Fruit fly (Drosophila melanogaster) whole organism, embryonic: Measurements from ENCODE around the gene CG14273.

Experiments used
- Asciz ChIP-seq: fragments of 200-800 bp; sonication (Bioruptor generic); optimal IDR thresholded peaks from 2 replicates; lab custom pipeline; 2017; ENCODE audit warnings: missing biosample characterization, mild to moderate bottlenecking, missing genetic modification characterization, missing genetic modification reagents
- Atf6 ChIP-seq: fragments of 200-800 bp; sonication (Bioruptor generic); IDR thresholded peaks from 2 replicates; pipeline ENCODE4 v1.3.6; 2022; ENCODE audit warnings: missing biosample characterization, missing genetic modification characterization
- CG10431 ChIP-seq: fragments of 200-800 bp; sonication (Bioruptor generic); optimal IDR thresholded peaks from 3 replicates; lab custom pipeline; 2018; ENCODE audit warnings: missing biosample characterization, mild to moderate bottlenecking, missing genetic modification characterization
- CG12155 ChIP-seq: fragments of 200-800 bp; sonication (Bioruptor generic); optimal IDR thresholded peaks from 3 replicates; lab custom pipeline; 2016; ENCODE audit warnings: missing biosample characterization, missing genetic modification characterization
- CG12659 ChIP-seq: fragments of 200-800 bp; sonication (Bioruptor generic); optimal IDR thresholded peaks from 3 replicates; lab custom pipeline; 2017; ENCODE audit warnings: mild to moderate bottlenecking, missing biosample characterization, missing genetic modification reagents, missing genetic modification characterization
- CG13624 ChIP-seq: fragments of 200-800 bp; sonication (Bioruptor generic); optimal IDR thresholded peaks from 2 replicates; lab custom pipeline; 2016; ENCODE audit warnings: missing biosample characterization, missing genetic modification characterization
- CG13775 ChIP-seq: fragments of 200-800 bp; sonication (Bioruptor generic); optimal IDR thresholded peaks from 3 replicates; lab custom pipeline; 2017; ENCODE audit warnings: missing biosample characterization, mild to moderate bottlenecking, missing genetic modification characterization
- CG13894 ChIP-seq: fragments of 200-800 bp; sonication (Bioruptor generic); optimal IDR thresholded peaks from 3 replicates; lab custom pipeline; 2018; ENCODE audit warnings: missing biosample characterization, mild to moderate bottlenecking, missing genetic modification characterization, moderate library complexity
- CG1647 ChIP-seq: fragments of 200-800 bp; sonication (Bioruptor generic); optimal IDR thresholded peaks from 3 replicates; lab custom pipeline; 2016; ENCODE audit warnings: missing biosample characterization, missing genetic modification characterization
- CG30403 ChIP-seq: fragments of 200-800 bp; sonication (Bioruptor generic); optimal IDR thresholded peaks from 3 replicates; lab custom pipeline; 2016; ENCODE audit warnings: missing biosample characterization, missing genetic modification characterization
- CG32767 ChIP-seq: fragments of 200-800 bp; sonication (Bioruptor generic); IDR thresholded peaks from 2 replicates; pipeline ENCODE4 v1.3.6; 2022; ENCODE audit warnings: missing biosample characterization, missing genetic modification characterization
- CG32772 ChIP-seq: fragments of 200-800 bp; sonication (Bioruptor generic); IDR thresholded peaks from 2 replicates; pipeline ENCODE4 v1.3.6; 2022; ENCODE audit warnings: missing biosample characterization, missing genetic modification characterization
- CG34224 ChIP-seq: fragments of 200-800 bp; sonication (Bioruptor generic); IDR thresholded peaks from 3 replicates; pipeline ENCODE4 v1.3.6; 2022; ENCODE audit warnings: missing biosample characterization, missing genetic modification characterization; ENCODE audit not compliant: partially characterized antibody
- CG6791 ChIP-seq: fragments of 200-800 bp; sonication (Bioruptor generic); IDR thresholded peaks from 3 replicates; pipeline ENCODE4 v1.3.6; 2022; ENCODE audit warnings: missing biosample characterization, missing genetic modification characterization; ENCODE audit not compliant: partially characterized antibody
- CG8478 ChIP-seq: fragments of >200 bp; optimal IDR thresholded peaks from 2 replicates; lab custom pipeline; 2018
- CG9797 ChIP-seq: fragments of 200-800 bp; sonication (Bioruptor generic); optimal IDR thresholded peaks from 3 replicates; lab custom pipeline; 2018; ENCODE audit warnings: missing biosample characterization, mild to moderate bottlenecking, missing genetic modification characterization
- CoRest ChIP-seq: fragments of 200-800 bp; sonication (Bioruptor generic); optimal IDR thresholded peaks from 3 replicates; lab custom pipeline; 2018; ENCODE audit warnings: missing biosample characterization, mild to moderate bottlenecking, missing genetic modification characterization, moderate library complexity
- Deaf1 ChIP-seq: fragments of 200-800 bp; optimal IDR thresholded peaks from 3 replicates; lab custom pipeline; 2019; ENCODE audit warnings: missing biosample characterization, mild to moderate bottlenecking, missing genetic modification characterization, moderate library complexity
- Elba2 ChIP-seq: fragments of 200-800 bp; sonication (Bioruptor generic); optimal IDR thresholded peaks from 3 replicates; lab custom pipeline; 2016; ENCODE audit warnings: missing biosample characterization, missing genetic modification characterization
- Ets65A ChIP-seq: fragments of 200-800 bp; sonication (Bioruptor generic); peaks from one replicate; lab custom pipeline; 2016; ENCODE audit warnings: missing biosample characterization, missing genetic modification characterization
- Hr51 ChIP-seq, 2 experiments: fragments of 200-800 bp; sonication (Bioruptor generic); optimal IDR thresholded peaks; 2 replicates in 1 of 2; 3 replicates in 1 of 2; lab custom pipeline; 2016 to 2018; ENCODE audit warnings: missing biosample characterization in 2 of 2, missing genetic modification characterization in 2 of 2, mild to moderate bottlenecking in 1 of 2, moderate library complexity in 1 of 2
- Med ChIP-seq: fragments of 200-800 bp; sonication (Bioruptor generic); peaks from one replicate; lab custom pipeline; 2016; ENCODE audit warnings: missing biosample characterization, missing genetic modification characterization, mild to moderate bottlenecking, inconsistent platforms, moderate library complexity
- Ravus ChIP-seq: fragments of 200-800 bp; sonication (Bioruptor generic); IDR thresholded peaks from 2 replicates; pipeline ENCODE4 v1.3.6; 2022; ENCODE audit warnings: missing biosample characterization, missing genetic modification characterization
- Rfx ChIP-seq: fragments of 200-800 bp; sonication (Bioruptor generic); IDR thresholded peaks from 2 replicates; pipeline ENCODE4 v1.3.6; 2022; ENCODE audit warnings: missing biosample characterization, missing genetic modification characterization
- TFAM ChIP-seq: fragments of 200-800 bp; sonication (Bioruptor generic); optimal IDR thresholded peaks from 2 replicates; lab custom pipeline; 2017; ENCODE audit warnings: missing biosample characterization, missing genetic modification characterization, inconsistent platforms
- bab2 ChIP-seq: fragments of 200-800 bp; sonication (Bioruptor generic); optimal IDR thresholded peaks from 2 replicates; lab custom pipeline; 2016; ENCODE audit warnings: missing biosample characterization, missing genetic modification characterization
- bbx ChIP-seq: fragments of 200-800 bp; sonication (Bioruptor generic); IDR thresholded peaks from 2 replicates; pipeline ENCODE4 v1.3.6; 2022; ENCODE audit warnings: missing biosample characterization, missing genetic modification characterization; ENCODE audit not compliant: partially characterized antibody
- bowl ChIP-seq: fragments of 200-800 bp; sonication (Bioruptor generic); IDR thresholded peaks from 2 replicates; pipeline ENCODE4 v1.3.6; 2022; ENCODE audit warnings: missing biosample characterization, missing genetic modification characterization
- cg ChIP-seq: fragments of 200-800 bp; sonication (Bioruptor generic); optimal IDR thresholded peaks from 3 replicates; lab custom pipeline; 2019; ENCODE audit warnings: missing biosample characterization, mild to moderate bottlenecking, missing genetic modification characterization, moderate library complexity
- crp ChIP-seq, 2 experiments: fragments of 200-800 bp; sonication (Bioruptor generic); optimal IDR thresholded peaks; 2 replicates in 1 of 2; 3 replicates in 1 of 2; lab custom pipeline; 2017; ENCODE audit warnings: missing biosample characterization in 2 of 2, missing genetic modification characterization in 2 of 2, mild to moderate bottlenecking in 1 of 2, moderate library complexity in 1 of 2
- fd96Cb ChIP-seq: fragments of 200-800 bp; sonication (Bioruptor generic); optimal IDR thresholded peaks from 2 replicates; lab custom pipeline; 2018; ENCODE audit warnings: missing biosample characterization, mild to moderate bottlenecking, missing genetic modification characterization, moderate library complexity
- gsb-n ChIP-seq: fragments of 200-800 bp; sonication (Bioruptor generic); optimal IDR thresholded peaks from 3 replicates; lab custom pipeline; 2018; ENCODE audit warnings: missing biosample characterization, mild to moderate bottlenecking, missing genetic modification characterization
- insv ChIP-seq, 2 experiments: fragments of 200-800 bp; sonication (Bioruptor generic); optimal IDR thresholded peaks; 3 replicates each; lab custom pipeline; 2016 to 2018; ENCODE audit warnings: missing biosample characterization in 2 of 2, missing genetic modification characterization in 2 of 2
- lbe ChIP-seq: fragments of 200-800 bp; sonication (Bioruptor generic); optimal IDR thresholded peaks from 2 replicates; lab custom pipeline; 2016; ENCODE audit warnings: missing biosample characterization, mild to moderate bottlenecking, missing genetic modification characterization
- oc ChIP-seq: fragments of 200-800 bp; sonication (Bioruptor generic); optimal IDR thresholded peaks from 2 replicates; lab custom pipeline; 2018; ENCODE audit warnings: missing biosample characterization, mild to moderate bottlenecking, missing genetic modification characterization, moderate library complexity
- peb ChIP-seq: fragments of 200-800 bp; sonication (Bioruptor generic); IDR thresholded peaks from 2 replicates; pipeline ENCODE4 v1.3.6; 2022; ENCODE audit warnings: missing biosample characterization, missing genetic modification characterization
- pros ChIP-seq: fragments of 200-800 bp; sonication (Bioruptor generic); optimal IDR thresholded peaks from 3 replicates; lab custom pipeline; 2019; ENCODE audit warnings: missing biosample characterization, mild to moderate bottlenecking, missing genetic modification characterization, moderate library complexity
- row ChIP-seq: fragments of 200-800 bp; sonication (Bioruptor generic); IDR thresholded peaks from 3 replicates; pipeline ENCODE4 v1.3.6; 2022; ENCODE audit warnings: missing biosample characterization, missing genetic modification characterization
- scrt ChIP-seq: fragments of 200-800 bp; sonication (Bioruptor generic); optimal IDR thresholded peaks from 2 replicates; lab custom pipeline; 2018; ENCODE audit warnings: missing biosample characterization, mild to moderate bottlenecking, missing genetic modification characterization, moderate library complexity
- seq ChIP-seq: fragments of 200-800 bp; sonication (Bioruptor generic); IDR thresholded peaks from 2 replicates; pipeline ENCODE4 v1.3.6; 2022; ENCODE audit warnings: missing biosample characterization, missing genetic modification characterization
- sisA ChIP-seq: fragments of 200-800 bp; sonication (Bioruptor generic); IDR thresholded peaks from 2 replicates; pipeline ENCODE4 v1.3.6; 2022; ENCODE audit warnings: missing biosample characterization, missing genetic modification characterization
- sqz ChIP-seq: fragments of 200-800 bp; sonication (Bioruptor generic); optimal IDR thresholded peaks from 3 replicates; lab custom pipeline; 2018; ENCODE audit warnings: missing biosample characterization, mild to moderate bottlenecking, missing genetic modification characterization
- stwl ChIP-seq: fragments of 200-800 bp; sonication (Bioruptor generic); optimal IDR thresholded peaks from 3 replicates; lab custom pipeline; 2018; ENCODE audit warnings: missing biosample characterization, mild to moderate bottlenecking, missing genetic modification characterization, moderate library complexity
- sug ChIP-seq: fragments of 200-800 bp; optimal IDR thresholded peaks from 2 replicates; lab custom pipeline; 2019; ENCODE audit warnings: missing biosample characterization, mild to moderate bottlenecking, missing genetic modification characterization, moderate library complexity
- tna ChIP-seq: fragments of 200-800 bp; sonication (Bioruptor generic); IDR thresholded peaks from 2 replicates; pipeline ENCODE4 v1.3.6; 2022; ENCODE audit warnings: missing biosample characterization, missing genetic modification characterization; ENCODE audit not compliant: partially characterized antibody
- twi ChIP-seq: fragments of 200-800 bp; optimal IDR thresholded peaks from 2 replicates; lab custom pipeline; 2019; ENCODE audit warnings: missing biosample characterization, mild to moderate bottlenecking, missing genetic modification characterization, moderate library complexity

Gene CG14273

DNA sequence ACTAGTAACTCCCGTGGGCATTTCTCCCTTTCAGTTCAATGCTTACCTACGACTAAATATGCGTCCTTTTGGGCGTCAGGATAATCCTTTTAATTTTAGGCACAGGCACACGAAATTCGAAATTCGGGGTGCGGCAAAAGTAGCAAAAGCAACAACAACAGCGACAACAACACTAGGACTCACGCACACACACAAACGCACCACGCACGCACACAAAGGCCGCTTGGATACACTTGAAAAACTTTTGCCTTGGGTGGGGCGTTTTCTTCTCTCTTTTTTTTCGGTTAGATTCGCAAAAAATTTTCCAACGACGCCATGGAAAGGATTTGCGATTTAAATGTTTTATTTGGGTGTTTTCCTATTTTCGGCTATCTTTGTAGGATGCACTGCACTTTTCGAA lies 46.1 kb upstream of the CG14273 start (continued):
- TF ChIP-seq cg (GFP tag; lab: Kevin White, UChicago), result peak; percentile 64
- TF ChIP-seq Atf6, result 0 out of 2 replicates have a peak, but pooled peaks have one; percentile 23
- TF ChIP-seq sqz (GFP tag; lab: Kevin White, UChicago), result peak; percentile 33
- no peak for TF ChIP-seq CG12659 (GFP tag; lab: Kevin White, UChicago)
- TF ChIP-seq sug, result no peak
- no peak for TF ChIP-seq CG1647 (GFP tag; lab: Kevin White, UChicago)
- peak; percentile 22 for TF ChIP-seq oc (tag; lab: Kevin White, UChicago)
- TF ChIP-seq CG6791 (GFP tag; lab: Robert Waterston, UW), result 0 out of 3 replicates have a peak, but pooled peaks have one; percentile 13
- peak; percentile 25; the same call in 1 of the 3 replicates for TF ChIP-seq row (GFP tag; lab: Robert Waterston, UW)
- TF ChIP-seq scrt (GFP tag; lab: Kevin White, UChicago), result no peak
- 0 out of 2 replicates have a peak, but pooled peaks have one; percentile 22 for TF ChIP-seq Rfx (GFP tag; lab: Robert Waterston, UW)

DNA sequence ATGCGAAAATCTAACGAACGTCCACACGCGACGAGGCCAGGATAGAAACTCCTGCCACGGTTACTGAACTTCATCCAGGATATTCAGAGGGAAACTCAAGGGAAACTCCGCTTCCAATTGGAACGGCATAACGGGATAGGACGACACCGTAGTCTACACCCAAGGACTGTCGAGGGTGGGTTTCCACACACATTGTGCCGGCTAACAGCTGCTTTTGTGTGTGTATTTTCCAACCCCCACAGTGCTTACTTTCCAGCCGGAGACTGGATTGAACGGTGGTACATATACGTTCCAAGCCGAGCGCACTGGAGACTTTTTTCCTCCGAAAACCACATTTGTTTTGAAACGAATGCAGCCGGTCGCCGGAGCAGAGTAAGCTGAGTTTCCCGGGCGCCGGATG lies 45.4 kb upstream of the CG14273 start:
- TF ChIP-seq stwl (tag; lab: Kevin White, UChicago) (no peak), CG10431 (GFP tag; lab: Kevin White, UChicago) (peak; percentile 36), twi (peak; percentile 17), insv (GFP tag; optimal IDR thresholded peaks at IDR 0.05; lab: Kevin White, UChicago) (peak; percentile 56 to 88), CG34224 (GFP tag; lab: Robert Waterston, UW) (0 out of 3 replicates have a peak, but pooled peaks have one; percentile 18), seq (GFP tag; lab: Robert Waterston, UW) (peak; percentile 83), Asciz (GFP tag; lab: Kevin White, UChicago) (no peak), cg (GFP tag; lab: Kevin White, UChicago) (no peak), pros (GFP tag; lab: Kevin White, UChicago) (peak; percentile 72), CG32767 (GFP tag; lab: Robert Waterston, UW) (peak; percentile 20; the same call in 1 of the 2 replicates), Deaf1 (tag; lab: Kevin White, UChicago) (peak; percentile 73), crp (GFP tag; optimal IDR thresholded peaks at IDR 0.05; lab: Kevin White, UChicago) (peak in 1 of 2 experiments; percentile 37), bbx (GFP tag; lab: Robert Waterston, UW) (peak; percentile 14; the same call in 1 of the 2 replicates), Med (GFP tag; lab: Kevin White, UChicago) (peak; percentile 24), bowl (GFP tag; lab: Robert Waterston, UW) (0 out of 2 replicates have a peak, but pooled peaks have one; percentile 8)
- TF ChIP-seq, all 482 proteins: peak for 12

dm6 chr2L:8299194-8299811 lies 43.2 kb upstream of the CG14273 start:
- no peak for TF ChIP-seq CG13624 (GFP tag; lab: Kevin White, UChicago)
- peak; percentile 32 for TF ChIP-seq Ets65A (GFP tag; lab: Kevin White, UChicago)
- peak; percentile 83 for TF ChIP-seq lbe (GFP tag; lab: Kevin White, UChicago)
- no peak for TF ChIP-seq CG13775 (GFP tag; lab: Kevin White, UChicago)
- TF ChIP-seq CG9797 (GFP tag; lab: Kevin White, UChicago), result no peak
- TF ChIP-seq Hr51 (GFP tag; optimal IDR thresholded peaks at IDR 0.05; lab: Kevin White, UChicago), result no peak
- TF ChIP-seq peb (GFP tag; lab: Robert Waterston, UW), result no peak
- TF ChIP-seq CG30403 (GFP tag; lab: Kevin White, UChicago), result no peak
- no peak for TF ChIP-seq Elba2
- no peak for TF ChIP-seq CG1647 (GFP tag; lab: Kevin White, UChicago)
- no peak for TF ChIP-seq Ravus
- TF ChIP-seq TFAM, result no peak
- TF ChIP-seq sisA, result no peak
- TF ChIP-seq CoRest (tag; lab: Kevin White, UChicago), result no peak
- TF ChIP-seq gsb-n, result no peak
- TF ChIP-seq fd96Cb (tag; lab: Kevin White, UChicago), result no peak
- TF ChIP-seq bab2 (GFP tag; lab: Kevin White, UChicago), result no peak
- no peak for TF ChIP-seq CG13894 (tag; lab: Kevin White, UChicago)
- TF ChIP-seq CG32772, result no peak
- TF ChIP-seq tna (GFP tag; lab: Robert Waterston, UW), result no peak
- no peak for TF ChIP-seq CG8478 (lab: Kevin White, UChicago)
- TF ChIP-seq CG12155 (GFP tag; lab: Kevin White, UChicago), result no peak
